Fruit fly (Drosophila melanogaster) whole organism, embryonic: ENCODE data around the gene CG3224.

Source experiments
- Atf-2 ChIP-seq: fragments of 200-800 bp; sonication (Bioruptor generic); optimal IDR thresholded peaks from 2 replicates; lab custom pipeline; 2016; ENCODE audit warnings: missing biosample characterization, missing genetic modification characterization
- Awh ChIP-seq: fragments of 200-800 bp; sonication (Bioruptor generic); IDR thresholded peaks from 2 replicates; pipeline ENCODE4, ENCODE4 v1.3.6; 2022; ENCODE audit warnings: missing biosample characterization, missing genetic modification characterization
- B-H1 ChIP-seq: fragments of 200-800 bp; sonication (Bioruptor generic); IDR thresholded peaks from 3 replicates; pipeline ENCODE4 v1.3.6; 2022; ENCODE audit warnings: missing biosample characterization, missing genetic modification characterization
- CG10565 ChIP-seq: fragments of 200-800 bp; sonication (Bioruptor generic); optimal IDR thresholded peaks from 3 replicates; lab custom pipeline; 2016; ENCODE audit warnings: missing biosample characterization, mild to moderate bottlenecking, missing genetic modification characterization
- CG11085 ChIP-seq: fragments of 200-800 bp; sonication (Bioruptor generic); IDR thresholded peaks from 2 replicates; pipeline ENCODE4 v1.3.6; 2022; ENCODE audit warnings: missing biosample characterization, missing genetic modification characterization
- CG11560 ChIP-seq: fragments of 200-800 bp; sonication (Bioruptor generic); IDR thresholded peaks from 3 replicates; pipeline ENCODE4 v1.3.6; 2022; ENCODE audit warnings: missing biosample characterization, missing genetic modification characterization
- CG14710 ChIP-seq: fragments of 200-800 bp; sonication (Bioruptor generic); optimal IDR thresholded peaks from 3 replicates; lab custom pipeline; 2019; ENCODE audit warnings: missing biosample characterization, mild to moderate bottlenecking, missing genetic modification characterization, moderate library complexity
- CG1529 ChIP-seq: fragments of 200-800 bp; sonication (Bioruptor generic); optimal IDR thresholded peaks from 3 replicates; lab custom pipeline; 2018; ENCODE audit warnings: missing biosample characterization, missing genetic modification characterization
- CG15601 ChIP-seq: fragments of 200-800 bp; sonication (Bioruptor generic); optimal IDR thresholded peaks from 3 replicates; lab custom pipeline; 2019; ENCODE audit warnings: missing biosample characterization, mild to moderate bottlenecking, missing genetic modification characterization, moderate library complexity
- CG2120 ChIP-seq: fragments of 200-800 bp; sonication (Bioruptor generic); optimal IDR thresholded peaks from 3 replicates; lab custom pipeline; 2016; ENCODE audit warnings: missing biosample characterization, missing genetic modification characterization
- CG30431 ChIP-seq: fragments of 200-800 bp; sonication (Bioruptor generic); optimal IDR thresholded peaks from 2 replicates; lab custom pipeline; 2017; ENCODE audit warnings: missing biosample characterization, missing genetic modification characterization
- CG32532 ChIP-seq: fragments of 200-800 bp; sonication (Bioruptor generic); IDR thresholded peaks from 2 replicates; pipeline ENCODE4 v1.3.6; 2022; ENCODE audit warnings: missing biosample characterization, missing genetic modification characterization
- CG3281 ChIP-seq: fragments of 200-800 bp; sonication (Bioruptor generic); optimal IDR thresholded peaks from 3 replicates; lab custom pipeline; 2017; ENCODE audit warnings: missing biosample characterization, mild to moderate bottlenecking, missing genetic modification characterization
- CG33557 ChIP-seq: fragments of 200-800 bp; sonication (Bioruptor generic); optimal IDR thresholded peaks from 2 replicates; lab custom pipeline; 2019; ENCODE audit warnings: missing biosample characterization, mild to moderate bottlenecking, missing genetic modification characterization, moderate library complexity
- CG6791 ChIP-seq: fragments of 200-800 bp; sonication (Bioruptor generic); IDR thresholded peaks from 3 replicates; pipeline ENCODE4 v1.3.6; 2022; ENCODE audit warnings: missing biosample characterization, missing genetic modification characterization; ENCODE audit not compliant: partially characterized antibody
- CG7839 ChIP-seq: fragments of 200-800 bp; sonication (Bioruptor generic); optimal IDR thresholded peaks from 3 replicates; lab custom pipeline; 2018; ENCODE audit warnings: missing biosample characterization, mild to moderate bottlenecking, missing genetic modification characterization, moderate library complexity
- CG7928 ChIP-seq: fragments of 200-800 bp; sonication (Bioruptor generic); optimal IDR thresholded peaks from 2 replicates; lab custom pipeline; 2017; ENCODE audit warnings: missing biosample characterization, mild to moderate bottlenecking, missing genetic modification characterization
- CrebB ChIP-seq: fragments of 200-800 bp; sonication (Bioruptor generic); optimal IDR thresholded peaks from 3 replicates; lab custom pipeline; 2018; ENCODE audit warnings: missing biosample characterization, mild to moderate bottlenecking, missing genetic modification characterization
- D19B ChIP-seq: fragments of 200-800 bp; sonication (Bioruptor generic); optimal IDR thresholded peaks from 2 replicates; lab custom pipeline; 2017; ENCODE audit warnings: missing biosample characterization, mild to moderate bottlenecking, missing genetic modification characterization
- Doc2 ChIP-seq: fragments of 200-800 bp; sonication (Bioruptor generic); IDR thresholded peaks from 2 replicates; pipeline ENCODE4 v1.3.6; 2022; ENCODE audit warnings: missing biosample characterization, missing genetic modification characterization
- Dref ChIP-seq: fragments of 200-800 bp; sonication (Bioruptor generic); IDR thresholded peaks from 2 replicates; pipeline ENCODE4 v1.3.6; 2022; ENCODE audit warnings: missing biosample characterization, missing genetic modification characterization
- E2f2 ChIP-seq: fragments of 200-800 bp; sonication (Bioruptor generic); IDR thresholded peaks from 2 replicates; pipeline ENCODE4 v1.3.6; 2022; ENCODE audit warnings: missing biosample characterization, missing genetic modification characterization
- Gsc ChIP-seq: fragments of 200-800 bp; sonication (Bioruptor generic); IDR thresholded peaks from 2 replicates; pipeline ENCODE4 v1.3.6; 2022; ENCODE audit warnings: missing biosample characterization, missing genetic modification characterization
- HmgZ ChIP-seq: fragments of 200-800 bp; sonication (Bioruptor generic); optimal IDR thresholded peaks from 2 replicates; lab custom pipeline; 2018; ENCODE audit warnings: missing biosample characterization, mild to moderate bottlenecking, missing genetic modification characterization
- Kr ChIP-seq: fragments of 200-800 bp; sonication (Bioruptor generic); optimal IDR thresholded peaks from 2 replicates; lab custom pipeline; 2017; ENCODE audit warnings: missing biosample characterization, mild to moderate bottlenecking, missing genetic modification characterization
- Lhr ChIP-seq: fragments of 200-800 bp; sonication (Bioruptor generic); optimal IDR thresholded peaks from 3 replicates; lab custom pipeline; 2017; ENCODE audit warnings: mild to moderate bottlenecking, missing biosample characterization, missing genetic modification reagents, missing genetic modification characterization
- MESR4 ChIP-seq: fragments of 200-800 bp; sonication (Bioruptor generic); optimal IDR thresholded peaks from 2 replicates; lab custom pipeline; 2018; ENCODE audit warnings: missing biosample characterization, mild to moderate bottlenecking, missing genetic modification characterization, moderate library complexity
- ac ChIP-seq: fragments of 200-800 bp; sonication (Bioruptor generic); optimal IDR thresholded peaks from 3 replicates; lab custom pipeline; 2017; ENCODE audit warnings: missing biosample characterization, mild to moderate bottlenecking, missing genetic modification characterization
- al ChIP-seq: fragments of 200-800 bp; sonication (Bioruptor generic); IDR thresholded peaks from 2 replicates; pipeline ENCODE4 v1.3.6; 2022; ENCODE audit warnings: missing biosample characterization, missing genetic modification characterization
- ato ChIP-seq: fragments of 200-800 bp; sonication (Bioruptor generic); IDR thresholded peaks from 2 replicates; pipeline ENCODE4 v1.3.6; 2022; ENCODE audit warnings: missing biosample characterization, missing genetic modification characterization; ENCODE audit not compliant: partially characterized antibody
- bbx ChIP-seq: fragments of 200-800 bp; sonication (Bioruptor generic); IDR thresholded peaks from 2 replicates; pipeline ENCODE4 v1.3.6; 2022; ENCODE audit warnings: missing biosample characterization, missing genetic modification characterization; ENCODE audit not compliant: partially characterized antibody
- chif ChIP-seq, 2 experiments: fragments of 200-800 bp; sonication (Bioruptor generic); optimal IDR thresholded peaks; 3 replicates each; lab custom pipeline; 2016; ENCODE audit warnings: missing biosample characterization in 2 of 2, missing genetic modification characterization in 2 of 2
- chinmo ChIP-seq: fragments of 200-800 bp; sonication (Bioruptor generic); IDR thresholded peaks from 4 replicates; pipeline ENCODE4 v1.3.6; 2022; ENCODE audit warnings: missing biosample characterization, missing genetic modification characterization; ENCODE audit not compliant: partially characterized antibody
- ci ChIP-seq: fragments of 200-800 bp; sonication (Bioruptor generic); IDR thresholded peaks from 3 replicates; pipeline ENCODE4 v1.3.6; 2022; ENCODE audit warnings: missing biosample characterization, missing genetic modification characterization
- cwo ChIP-seq: fragments of 200-800 bp; sonication (Bioruptor generic); optimal IDR thresholded peaks from 3 replicates; lab custom pipeline; 2017; ENCODE audit warnings: missing biosample characterization, missing genetic modification characterization, mild to moderate bottlenecking, moderate library complexity, missing genetic modification reagents
- dan ChIP-seq: fragments of 200-800 bp; sonication (Bioruptor generic); IDR thresholded peaks from 2 replicates; pipeline ENCODE4 v1.3.6; 2022; ENCODE audit warnings: missing biosample characterization, missing genetic modification characterization
- dmrt11E ChIP-seq: fragments of 200-800 bp; sonication (Bioruptor generic); optimal IDR thresholded peaks from 3 replicates; lab custom pipeline; 2018; ENCODE audit warnings: missing biosample characterization, mild to moderate bottlenecking, missing genetic modification characterization, moderate library complexity
- esg ChIP-seq: fragments of 200-800 bp; sonication (Bioruptor generic); conservative IDR thresholded peaks from 2 replicates; pipeline ENCODE4 v1.3.6; 2022; ENCODE audit warnings: missing biosample characterization, missing genetic modification characterization
- grau ChIP-seq: fragments of 200-800 bp; optimal IDR thresholded peaks from 3 replicates; lab custom pipeline; 2019; ENCODE audit warnings: missing biosample characterization, mild to moderate bottlenecking, missing genetic modification characterization, moderate library complexity
- h ChIP-seq: fragments of >200 bp; optimal IDR thresholded peaks from 2 replicates; lab custom pipeline; 2017
- hth ChIP-seq: fragments of >200 bp; optimal IDR thresholded peaks from 2 replicates; lab custom pipeline; 2017; ENCODE audit warnings: inconsistent platforms
- knrl ChIP-seq: fragments of 200-800 bp; sonication (Bioruptor generic); IDR thresholded peaks from 3 replicates; pipeline ENCODE4 v1.3.6; 2022; ENCODE audit warnings: missing biosample characterization, missing genetic modification characterization; ENCODE audit not compliant: partially characterized antibody
- luna ChIP-seq: fragments of 200-800 bp; sonication (Bioruptor generic); optimal IDR thresholded peaks from 2 replicates; lab custom pipeline; 2016; ENCODE audit warnings: missing biosample characterization, missing genetic modification characterization
- onecut ChIP-seq: fragments of 200-800 bp; sonication (Bioruptor generic); IDR thresholded peaks from 2 replicates; pipeline ENCODE4 v1.3.6; 2022; ENCODE audit warnings: missing biosample characterization, missing genetic modification characterization
- pum ChIP-seq: fragments of 200-800 bp; sonication (Bioruptor generic); optimal IDR thresholded peaks from 2 replicates; lab custom pipeline; 2016; ENCODE audit warnings: missing biosample characterization, missing genetic modification characterization
- scrt ChIP-seq: fragments of 200-800 bp; sonication (Bioruptor generic); optimal IDR thresholded peaks from 2 replicates; lab custom pipeline; 2018; ENCODE audit warnings: missing biosample characterization, mild to moderate bottlenecking, missing genetic modification characterization, moderate library complexity
- sim ChIP-seq: fragments of 200-800 bp; sonication (Bioruptor generic); IDR thresholded peaks from 2 replicates; pipeline ENCODE4 v1.3.6; 2022; ENCODE audit warnings: missing biosample characterization, missing genetic modification characterization
- sqz ChIP-seq: fragments of 200-800 bp; sonication (Bioruptor generic); optimal IDR thresholded peaks from 3 replicates; lab custom pipeline; 2018; ENCODE audit warnings: missing biosample characterization, mild to moderate bottlenecking, missing genetic modification characterization
- sr ChIP-seq: fragments of 200-800 bp; sonication (Bioruptor generic); IDR thresholded peaks from 3 replicates; pipeline ENCODE4 v1.3.6; 2022; ENCODE audit warnings: missing biosample characterization, missing genetic modification characterization
- tna ChIP-seq: fragments of 200-800 bp; sonication (Bioruptor generic); IDR thresholded peaks from 2 replicates; pipeline ENCODE4 v1.3.6; 2022; ENCODE audit warnings: missing biosample characterization, missing genetic modification characterization; ENCODE audit not compliant: partially characterized antibody
- wor ChIP-seq: fragments of 200-800 bp; sonication (Bioruptor generic); IDR thresholded peaks from 2 replicates; pipeline ENCODE4 v1.3.6; 2022; ENCODE audit warnings: missing biosample characterization, missing genetic modification characterization
- zen ChIP-seq: fragments of 200-800 bp; sonication (Bioruptor generic); optimal IDR thresholded peaks from 3 replicates; lab custom pipeline; 2018; ENCODE audit warnings: missing biosample characterization, mild to moderate bottlenecking, missing genetic modification characterization, moderate library complexity

Gene CG3224

dm6 chrX:6614266-6614665 is 47.0 kb downstream of the CG3224 start (continued):
- TF ChIP-seq Dref (GFP tag; lab: Robert Waterston, UW) = no peak
- TF ChIP-seq CG30431 = no peak
- TF ChIP-seq ato (GFP tag; lab: Robert Waterston, UW) = no peak
- peak; percentile 6 for TF ChIP-seq scrt (GFP tag; lab: Kevin White, UChicago)
- no peak for TF ChIP-seq zen (tag; lab: Kevin White, UChicago)
- peak in 1 of 2 experiments; percentile 64 for TF ChIP-seq chif (GFP tag; optimal IDR thresholded peaks at IDR 0.05; lab: Kevin White, UChicago)
- no peak for TF ChIP-seq bbx (GFP tag; lab: Robert Waterston, UW)
- TF ChIP-seq al (GFP tag; lab: Robert Waterston, UW) = no peak
- peak; percentile 47 for TF ChIP-seq CG3281
- TF ChIP-seq Gsc (GFP tag; lab: Robert Waterston, UW) = no peak
- no peak for TF ChIP-seq knrl (GFP tag; lab: Robert Waterston, UW)
- peak; percentile 44 for TF ChIP-seq Kr (GFP tag; lab: Kevin White, UChicago)
- no peak for TF ChIP-seq CG10565 (GFP tag; lab: Kevin White, UChicago)
- TF ChIP-seq E2f2 = no peak
- peak; percentile 50; the same call in 1 of the 3 replicates for TF ChIP-seq sr (GFP tag; lab: Robert Waterston, UW)
- peak; percentile 7 for TF ChIP-seq pum (GFP tag; lab: Kevin White, UChicago)
- TF ChIP-seq tna (GFP tag; lab: Robert Waterston, UW) = no peak
- no peak for TF ChIP-seq dan
- TF ChIP-seq onecut (GFP tag; lab: Robert Waterston, UW) = no peak
- TF ChIP-seq Lhr (GFP tag; lab: Kevin White, UChicago) = peak; percentile 15
- no peak for TF ChIP-seq ci
- no peak for TF ChIP-seq sim
- TF ChIP-seq Atf-2 (GFP tag; lab: Kevin White, UChicago) = no peak
- no peak for TF ChIP-seq luna
- TF ChIP-seq cwo = peak; percentile 9
- no peak for TF ChIP-seq h (lab: Kevin White, UChicago)
- no peak for TF ChIP-seq D19B (GFP tag; lab: Kevin White, UChicago)
- peak; percentile 44 for TF ChIP-seq HmgZ (tag; lab: Kevin White, UChicago)
- peak; percentile 51 for TF ChIP-seq CG33557 (GFP tag; lab: Kevin White, UChicago)
- peak; percentile 18 for TF ChIP-seq grau (tag; lab: Kevin White, UChicago)
- no peak for TF ChIP-seq CG7928
- no peak for TF ChIP-seq CG11560
- peak; percentile 37 for TF ChIP-seq sqz
- no peak for TF ChIP-seq chinmo (GFP tag; lab: Robert Waterston, UW)
- peak; percentile 65 for TF ChIP-seq CG15601 (tag; lab: Kevin White, UChicago)
- TF ChIP-seq CG11085 (GFP tag; lab: Robert Waterston, UW) = no peak
- peak; percentile 58 for TF ChIP-seq CrebB (tag; lab: Kevin White, UChicago)
- TF ChIP-seq hth (lab: Kevin White, UChicago) = no peak
- TF ChIP-seq Doc2 (GFP tag; lab: Robert Waterston, UW) = no peak
- no peak for TF ChIP-seq CG32532 (GFP tag; lab: Robert Waterston, UW)
- no peak for TF ChIP-seq wor (GFP tag; lab: Robert Waterston, UW)
- no peak for TF ChIP-seq esg (GFP tag; lab: Robert Waterston, UW)
- TF ChIP-seq Awh (GFP tag; lab: Robert Waterston, UW) = peak; percentile 37; the same call in 1 of the 2 replicates
- peak; percentile 58 for TF ChIP-seq dmrt11E (tag; lab: Kevin White, UChicago)
- no peak for TF ChIP-seq CG7839 (tag; lab: Kevin White, UChicago)
- TF ChIP-seq CG2120 (GFP tag; lab: Kevin White, UChicago) = peak; percentile 13
- no peak for TF ChIP-seq MESR4 (GFP tag; lab: Kevin White, UChicago)
- TF ChIP-seq CG6791 (GFP tag; lab: Robert Waterston, UW) = no peak
- TF ChIP-seq B-H1 (GFP tag; lab: Robert Waterston, UW) = no peak; the same call in 2 of the 3 replicates
- TF ChIP-seq ac (GFP tag; lab: Kevin White, UChicago) = peak; percentile 72
- peak; percentile 30 for TF ChIP-seq CG1529
- peak; percentile 39 for TF ChIP-seq CG14710 (tag; lab: Kevin White, UChicago)
